Worm (Caenorhabditis elegans): ENCODE measurements around the gene mat-3.

- TF ChIP-seq snpc-4 (tag; optimal IDR thresholded peaks at IDR 0.05) (no peak), isw-1 (GFP tag; IDR thresholded peaks at IDR 0.05) (no peak), aly-2 (tag; optimal IDR thresholded peaks at IDR 0.05) (no peak), dsc-1 (tag; optimal IDR thresholded peaks at IDR 0.05) (no peak), ztf-11 (tag; optimal IDR thresholded peaks at IDR 0.05) (no peak), rnt-1 (tag; optimal IDR thresholded peaks at IDR 0.05) (no peak), vab-15 (tag; optimal IDR thresholded peaks at IDR 0.05) (no peak)
These were observed 31.2 kb upstream of the mat-3 start, which contains the start of gene Y55B1BR.8 for ce11 chrIII:444101-444500.

Measured in whole organism, L1 larva.